Worm (Caenorhabditis elegans): ENCODE data around the gene F44E2.7.
A peak's percentile ranks its signal among the peaks of the same experiment; 100 is the strongest.

F44E2.7 gene

ce11 chrIII:8873990-8874668 lies 25.9 kb upstream of the F44E2.7 start (continued):
- TF ChIP-seq nhr-25 (tag; optimal IDR thresholded peaks at IDR 0.05) (peak; percentile 61), unc-39 (tag; optimal IDR thresholded peaks at IDR 0.05) (no peak), nhr-6 (tag; optimal IDR thresholded peaks at IDR 0.05) (peak; percentile 73), lin-13 (GFP tag; optimal IDR thresholded peaks at IDR 0.05) (peak; percentile 76), nhr-12 (tag; optimal IDR thresholded peaks at IDR 0.05) (no peak), aly-2 (tag; optimal IDR thresholded peaks at IDR 0.05) (no peak), lin-39 (tag; optimal IDR thresholded peaks at IDR 0.05) (peak; percentile 95), nhr-11 (tag; optimal IDR thresholded peaks at IDR 0.05) (no peak), dmd-4 (tag; optimal IDR thresholded peaks at IDR 0.05) (no peak), unc-55 (GFP tag; optimal IDR thresholded peaks at IDR 0.05) (peak; percentile 87), unc-62 (GFP tag; optimal IDR thresholded peaks at IDR 0.05) (no peak), nhr-23 (tag; optimal IDR thresholded peaks at IDR 0.05) (no peak), nhr-237 (tag; optimal IDR thresholded peaks at IDR 0.05) (no peak), elt-3 (tag; optimal IDR thresholded peaks at IDR 0.05) (no peak), ceh-16 (tag; optimal IDR thresholded peaks at IDR 0.05) (peak; percentile 78), peb-1 (tag; optimal IDR thresholded peaks at IDR 0.05) (no peak)

- TF ChIP-seq F13H6.1 (tag; optimal IDR thresholded peaks at IDR 0.05) (no peak), ztf-4 (tag; optimal IDR thresholded peaks at IDR 0.05) (no peak), nhr-10 (tag; optimal IDR thresholded peaks at IDR 0.05) (no peak), lin-39 (tag; optimal IDR thresholded peaks at IDR 0.05) (peak; percentile 34), unc-39 (tag; optimal IDR thresholded peaks at IDR 0.05) (no peak), zag-1 (tag; optimal IDR thresholded peaks at IDR 0.05) (peak; percentile 55), skn-1 (tag; optimal IDR thresholded peaks at IDR 0.05) (no peak), Y55F3AM.14 (GFP tag; optimal IDR thresholded peaks at IDR 0.05) (peak; percentile 37), unc-55 (GFP tag; optimal IDR thresholded peaks at IDR 0.05) (peak; percentile 15), crh-2 (tag; optimal IDR thresholded peaks at IDR 0.05) (peak; percentile 18), lsy-2 (tag; optimal IDR thresholded peaks at IDR 0.05) (no peak), lin-11 (tag; optimal IDR thresholded peaks at IDR 0.05) (no peak), ceh-16 (tag; optimal IDR thresholded peaks at IDR 0.05) (no peak), ztf-1 (GFP tag; conservative IDR thresholded peaks at IDR 0.05) (0 out of 2 replicates have a peak, but pooled peaks have one; percentile 43)
Observed at ce11 chrIII:8873045-8873457, 24.8 kb upstream of the F44E2.7 start.

ce11 chrIII:8869663-8870062 lies 21.4 kb upstream of the F44E2.7 start:
- no peak for TF ChIP-seq ztf-11 (tag; optimal IDR thresholded peaks at IDR 0.05)
- TF ChIP-seq aly-2 (tag; optimal IDR thresholded peaks at IDR 0.05): no peak
- TF ChIP-seq nhr-10 (tag; optimal IDR thresholded peaks at IDR 0.05): no peak
- TF ChIP-seq elt-1 (tag; optimal IDR thresholded peaks at IDR 0.05): no peak
- TF ChIP-seq skn-1 (tag; optimal IDR thresholded peaks at IDR 0.05): no peak
- TF ChIP-seq ceh-82 (tag; optimal IDR thresholded peaks at IDR 0.05): no peak
- TF ChIP-seq ama-1 (optimal IDR thresholded peaks at IDR 0.05): no peak
- TF ChIP-seq mdl-1 (tag; optimal IDR thresholded peaks at IDR 0.05): no peak
- TF ChIP-seq lsy-2 (tag; optimal IDR thresholded peaks at IDR 0.05): no peak
- no peak for TF ChIP-seq lin-13 (GFP tag; optimal IDR thresholded peaks at IDR 0.05)
- TF ChIP-seq ceh-16 (tag; optimal IDR thresholded peaks at IDR 0.05): no peak
- no peak for TF ChIP-seq mbf-1 (tag; optimal IDR thresholded peaks at IDR 0.05)
- no peak for TF ChIP-seq sma-9 (GFP tag; optimal IDR thresholded peaks at IDR 0.05)
- TF ChIP-seq sma-9 (tag; optimal IDR thresholded peaks at IDR 0.05): no peak
- no peak for TF ChIP-seq alr-1 (tag; optimal IDR thresholded peaks at IDR 0.05)
- TF ChIP-seq nhr-129 (tag; optimal IDR thresholded peaks at IDR 0.05): no peak
- TF ChIP-seq dmd-4 (tag; optimal IDR thresholded peaks at IDR 0.05): no peak
- TF ChIP-seq nhr-12 (tag; optimal IDR thresholded peaks at IDR 0.05): no peak
- TF ChIP-seq unc-62 (GFP tag; optimal IDR thresholded peaks at IDR 0.05): no peak

ce11 chrIII:8867922-8868655 lies 19.8 kb upstream of the F44E2.7 start:
- TF ChIP-seq snpc-4 (tag; optimal IDR thresholded peaks at IDR 0.05): no peak
- TF ChIP-seq zag-1 (tag; optimal IDR thresholded peaks at IDR 0.05): no peak
- peak; percentile 24 for TF ChIP-seq C34F6.9 (tag; optimal IDR thresholded peaks at IDR 0.05)
- TF ChIP-seq nhr-21 (tag; optimal IDR thresholded peaks at IDR 0.05): peak; percentile 51
- TF ChIP-seq lin-39 (tag; optimal IDR thresholded peaks at IDR 0.05): no peak
- TF ChIP-seq lsy-2 (tag; optimal IDR thresholded peaks at IDR 0.05): peak in 1 of 2 experiments; percentile 52
- TF ChIP-seq sma-3 (GFP tag; optimal IDR thresholded peaks at IDR 0.05): peak; percentile 72
- peak; percentile 11 for TF ChIP-seq F13H6.1 (tag; optimal IDR thresholded peaks at IDR 0.05)
- no peak for TF ChIP-seq lin-11 (tag; optimal IDR thresholded peaks at IDR 0.05)
- TF ChIP-seq ceh-16 (tag; optimal IDR thresholded peaks at IDR 0.05): no peak
- peak; percentile 78 for TF ChIP-seq ama-1 (optimal IDR thresholded peaks at IDR 0.05)
- TF ChIP-seq crh-2 (tag; optimal IDR thresholded peaks at IDR 0.05): peak; percentile 78
- no peak for TF ChIP-seq elt-1 (tag; optimal IDR thresholded peaks at IDR 0.05)
- TF ChIP-seq nhr-77 (tag; optimal IDR thresholded peaks at IDR 0.05): no peak
- TF ChIP-seq blmp-1 (tag; optimal IDR thresholded peaks at IDR 0.05; ENCODE audit: insufficient read depth): peak; percentile 59
- peak; percentile 45 for TF ChIP-seq nhr-129 (tag; optimal IDR thresholded peaks at IDR 0.05)
- TF ChIP-seq ceh-82 (tag; optimal IDR thresholded peaks at IDR 0.05): no peak
- TF ChIP-seq lin-13 (GFP tag; optimal IDR thresholded peaks at IDR 0.05): peak; percentile 3
- no peak for TF ChIP-seq ztf-11 (tag; optimal IDR thresholded peaks at IDR 0.05)
- peak; percentile 83 for TF ChIP-seq sma-9 (GFP tag; optimal IDR thresholded peaks at IDR 0.05)
- no peak for TF ChIP-seq sma-9 (tag; optimal IDR thresholded peaks at IDR 0.05)
- peak; percentile 96 for TF ChIP-seq fos-1 (tag; optimal IDR thresholded peaks at IDR 0.05)
- peak; percentile 31 for TF ChIP-seq egl-27 (tag; optimal IDR thresholded peaks at IDR 0.05)
- TF ChIP-seq nhr-25 (tag; optimal IDR thresholded peaks at IDR 0.05): peak; percentile 45

Data from whole organism, L2 larva.